Worm (Caenorhabditis elegans): ENCODE results near the gene F26G1.11.

The F26G1.11 gene

DNA sequence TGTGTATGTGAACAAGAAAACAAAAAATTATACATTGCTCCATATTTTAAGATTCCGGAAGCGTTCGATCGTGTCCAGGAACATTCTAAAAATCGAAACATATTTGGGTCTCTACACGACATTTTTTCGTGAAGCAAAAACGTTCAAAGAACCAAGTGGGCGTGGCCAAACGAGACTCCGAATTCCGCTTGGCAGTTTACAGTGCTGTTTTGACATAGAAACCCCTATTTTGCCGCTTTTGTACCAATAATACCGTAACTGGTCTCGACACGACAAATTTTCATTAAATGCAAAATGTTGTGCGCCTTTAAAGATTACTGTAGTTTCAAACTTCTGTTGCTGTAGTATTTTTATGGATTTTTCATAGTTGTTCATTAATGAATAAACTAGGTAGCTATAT, 21.3 kb upstream of the F26G1.11 start:
- peak; percentile 6 for TF ChIP-seq lsl-1 (GFP tag; optimal IDR thresholded peaks at IDR 0.05)
- TF ChIP-seq attf-3 (GFP tag; conservative IDR thresholded peaks at IDR 0.05), result peak; percentile 74
- TF ChIP-seq nfya-2 (GFP tag; IDR thresholded peaks at IDR 0.05), result no peak

DNA sequence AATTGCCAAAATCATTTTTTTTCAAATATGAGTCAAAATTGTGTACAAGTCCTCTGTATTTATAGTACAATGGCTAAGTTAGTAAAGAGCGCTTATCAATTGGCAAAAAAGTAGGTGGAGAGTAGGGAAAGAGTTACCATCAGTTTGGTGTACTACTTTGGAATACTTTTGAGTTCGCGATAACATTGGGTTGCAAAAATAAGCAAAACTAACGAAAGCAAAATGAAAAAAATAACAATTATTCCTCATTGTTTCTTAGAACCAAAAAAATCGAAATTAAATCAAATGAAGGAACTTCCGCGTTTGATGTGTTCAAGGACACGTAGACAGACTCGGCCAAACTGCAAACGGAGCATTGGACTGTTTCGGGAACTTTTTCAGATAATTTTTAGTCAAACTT, 20.2 kb upstream of the F26G1.11 start, which contains the start of gene C27D9.2:
Gene C27D9.2 (minus strand): TSS at position 101 of the 400 bp plus-strand sequence.
- TF ChIP-seq Y53F4B.3 (GFP tag; IDR thresholded peaks at IDR 0.05) (no peak), let-607 (tag; optimal IDR thresholded peaks at IDR 0.05) (no peak), mcd-1 (GFP tag; IDR thresholded peaks at IDR 0.05) (no peak), pbrm-1 (GFP tag; IDR thresholded peaks at IDR 0.05) (no peak), ekl-4 (GFP tag; IDR thresholded peaks at IDR 0.05) (no peak), C17E4.6 (GFP tag; IDR thresholded peaks at IDR 0.05) (no peak), K11D2.4 (GFP tag; IDR thresholded peaks at IDR 0.05) (no peak), rcor-1 (GFP tag; IDR thresholded peaks at IDR 0.05) (no peak), ZK185.1 (tag; optimal IDR thresholded peaks at IDR 0.05; ENCODE audit: poor library complexity, severe bottlenecking) (no peak), dpff-1 (tag; optimal IDR thresholded peaks at IDR 0.05) (no peak), pha-4 (tag; optimal IDR thresholded peaks at IDR 0.05) (no peak), ccch-3 (GFP tag; optimal IDR thresholded peaks at IDR 0.05) (no peak), nhr-27 (tag; optimal IDR thresholded peaks at IDR 0.05) (no peak), Y95B8A.8 (GFP tag; IDR thresholded peaks at IDR 0.05) (no peak), him-1 (tag; optimal IDR thresholded peaks at IDR 0.05) (no peak), ztf-26 (tag; optimal IDR thresholded peaks at IDR 0.05) (no peak)

DNA sequence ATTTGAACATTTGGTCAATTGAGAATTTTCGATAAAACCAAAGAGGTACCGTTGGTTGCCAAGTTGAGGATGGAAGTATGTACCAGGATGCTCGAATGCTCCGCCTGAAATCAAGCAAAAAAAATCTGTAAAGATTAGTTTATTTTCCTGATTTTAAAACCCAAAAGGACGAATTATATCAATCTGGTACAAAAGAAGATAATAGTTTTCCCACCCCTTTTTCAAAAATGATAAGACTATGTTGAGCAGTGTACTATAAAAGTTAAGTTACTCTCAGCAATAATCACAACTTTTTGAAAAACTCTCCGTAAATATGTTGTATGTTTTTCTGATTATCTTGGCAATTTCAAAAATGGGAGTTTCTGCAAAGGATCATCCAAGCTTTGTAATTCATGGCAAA, 18.5 kb upstream of the F26G1.11 start, which contains the start of gene F26G1.3:
Gene F26G1.3 (plus strand): TSS at position 301 of the 400 bp plus-strand sequence.
- TF ChIP-seq mxl-1 (tag; optimal IDR thresholded peaks at IDR 0.05) (no peak), ztf-6 (GFP tag; IDR thresholded peaks at IDR 0.05) (no peak), D2030.7 (GFP tag; IDR thresholded peaks at IDR 0.05) (no peak), nhr-90 (tag; optimal IDR thresholded peaks at IDR 0.05) (no peak), ceh-91 (GFP tag; IDR thresholded peaks at IDR 0.05) (no peak), F39B2.1 (GFP tag; IDR thresholded peaks at IDR 0.05) (no peak), ztf-18 (tag; optimal IDR thresholded peaks at IDR 0.05) (no peak), nfya-2 (GFP tag; IDR thresholded peaks at IDR 0.05) (no peak)

DNA sequence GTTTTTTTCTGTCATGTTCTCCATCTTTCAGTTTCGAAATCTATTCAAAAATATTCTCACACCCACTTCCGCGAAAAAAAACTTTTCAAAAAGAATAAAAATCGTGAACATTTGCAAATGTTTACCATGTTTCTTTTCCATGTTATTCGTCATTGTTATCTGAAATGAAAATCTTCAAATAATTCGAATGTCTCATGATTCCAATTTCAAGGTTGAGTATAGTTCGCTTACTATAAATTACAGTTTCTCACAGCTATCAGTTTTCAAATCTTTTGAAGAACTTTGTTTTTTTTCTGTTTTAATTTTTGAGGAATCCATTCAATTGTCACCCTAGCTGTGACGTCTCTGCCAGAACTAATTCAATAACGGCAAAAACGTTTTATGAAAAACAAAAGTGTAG, 17.1 kb upstream of the F26G1.11 start:
- TF ChIP-seq aptf-2 (GFP tag; conservative IDR thresholded peaks at IDR 0.05) (no peak), ztf-26 (tag; optimal IDR thresholded peaks at IDR 0.05) (no peak), mcd-1 (GFP tag; IDR thresholded peaks at IDR 0.05) (no peak), attf-6 (GFP tag; IDR thresholded peaks at IDR 0.05) (no peak), T07F8.4 (tag; optimal IDR thresholded peaks at IDR 0.05) (no peak), lag-1 (GFP tag; IDR thresholded peaks at IDR 0.05) (no peak), athp-1 (tag; optimal IDR thresholded peaks at IDR 0.05) (no peak), akir-1 (GFP tag; optimal IDR thresholded peaks at IDR 0.05) (no peak), lin-35 (GFP tag; optimal IDR thresholded peaks at IDR 0.05) (no peak), F39B2.1 (GFP tag; IDR thresholded peaks at IDR 0.05) (no peak), K11D2.4 (GFP tag; IDR thresholded peaks at IDR 0.05) (no peak), B0261.1 (tag; optimal IDR thresholded peaks at IDR 0.05) (no peak)

All from whole organism, young adult.